Fruit fly (Drosophila melanogaster) whole organism, prepupa: ENCODE data around the gene Scgbeta.

Experiments used
- CG10631 ChIP-seq: fragments of 200-800 bp; sonication (Bioruptor generic); optimal IDR thresholded peaks from 2 replicates; lab custom pipeline; 2016; ENCODE audit warnings: missing biosample characterization, missing genetic modification characterization
- CG11294 ChIP-seq: fragments of 200-800 bp; sonication (Bioruptor generic); IDR thresholded peaks from 2 replicates; pipeline ENCODE4 v1.3.6; 2022; ENCODE audit warnings: missing biosample characterization, missing genetic modification characterization
- CG11762 ChIP-seq: fragments of 200-800 bp; sonication (Bioruptor generic); optimal IDR thresholded peaks from 3 replicates; lab custom pipeline; 2016; ENCODE audit warnings: missing biosample characterization, missing genetic modification characterization; ENCODE audit not compliant: insufficient read depth
- CG11902 ChIP-seq: fragments of 200-800 bp; sonication (Bioruptor generic); optimal IDR thresholded peaks from 3 replicates; lab custom pipeline; 2016; ENCODE audit warnings: missing biosample characterization, missing genetic modification characterization
- CG15336 ChIP-seq: fragments of 200-800 bp; sonication (Bioruptor generic); IDR thresholded peaks from 2 replicates; pipeline ENCODE4 v1.3.6; 2022; ENCODE audit warnings: missing biosample characterization, missing genetic modification characterization
- CG1621 ChIP-seq: fragments of 200-800 bp; sonication (Bioruptor generic); optimal IDR thresholded peaks from 3 replicates; lab custom pipeline; 2018; ENCODE audit warnings: missing biosample characterization, mild to moderate bottlenecking, missing genetic modification characterization
- CG3032 ChIP-seq: fragments of 200-800 bp; optimal IDR thresholded peaks from 2 replicates; lab custom pipeline; 2019; ENCODE audit warnings: missing biosample characterization, mild to moderate bottlenecking, missing genetic modification characterization, moderate library complexity
- CG31627 ChIP-seq: fragments of 200-800 bp; sonication (Bioruptor generic); optimal IDR thresholded peaks from 3 replicates; lab custom pipeline; 2016; ENCODE audit warnings: missing biosample characterization, missing genetic modification characterization
- CG32006 ChIP-seq: fragments of 200-800 bp; sonication (Bioruptor generic); optimal IDR thresholded peaks from 3 replicates; lab custom pipeline; 2017; ENCODE audit warnings: missing biosample characterization, mild to moderate bottlenecking, missing genetic modification characterization
- CG3919 ChIP-seq: fragments of 200-800 bp; sonication (Bioruptor generic); optimal IDR thresholded peaks from 3 replicates; lab custom pipeline; 2016; ENCODE audit warnings: missing biosample characterization, missing genetic modification characterization
- CG4318 ChIP-seq: fragments of 200-800 bp; sonication (Bioruptor generic); optimal IDR thresholded peaks from 3 replicates; lab custom pipeline; 2017; ENCODE audit warnings: missing biosample characterization, mild to moderate bottlenecking, missing genetic modification characterization
- CG6163 ChIP-seq: fragments of 200-800 bp; sonication (Bioruptor generic); IDR thresholded peaks from 3 replicates; pipeline ENCODE4 v1.3.6; 2022; ENCODE audit warnings: missing biosample characterization, missing genetic modification characterization
- CG6276 ChIP-seq: fragments of 200-800 bp; sonication (Bioruptor generic); optimal IDR thresholded peaks from 2 replicates; lab custom pipeline; 2017; ENCODE audit warnings: missing biosample characterization, mild to moderate bottlenecking, missing genetic modification characterization
- CG6854 ChIP-seq: fragments of 200-800 bp; sonication (Bioruptor generic); optimal IDR thresholded peaks from 2 replicates; lab custom pipeline; 2017; ENCODE audit warnings: missing biosample characterization, mild to moderate bottlenecking, missing genetic modification characterization
- CG8119 ChIP-seq: fragments of 200-800 bp; sonication (Bioruptor generic); IDR thresholded peaks from 3 replicates; pipeline ENCODE4 v1.3.6; 2022; ENCODE audit warnings: missing biosample characterization, missing genetic modification characterization
- CG8319 ChIP-seq: fragments of 200-800 bp; sonication (Bioruptor generic); optimal IDR thresholded peaks from 3 replicates; lab custom pipeline; 2016; ENCODE audit warnings: missing biosample characterization, missing genetic modification characterization
- CG8632 ChIP-seq: fragments of 200-800 bp; sonication (Bioruptor generic); optimal IDR thresholded peaks from 3 replicates; lab custom pipeline; 2016; ENCODE audit warnings: missing biosample characterization, missing genetic modification characterization
- Eip75B ChIP-seq: fragments of 200-800 bp; sonication (Bioruptor generic); optimal IDR thresholded peaks from 3 replicates; lab custom pipeline; 2016; ENCODE audit warnings: missing biosample characterization, missing genetic modification characterization
- Eip78C ChIP-seq: fragments of 200-800 bp; sonication (Bioruptor generic); peaks from one replicate; lab custom pipeline; 2016; ENCODE audit warnings: missing biosample characterization, missing genetic modification characterization
- Ets96B ChIP-seq: fragments of 200-800 bp; optimal IDR thresholded peaks from 2 replicates; lab custom pipeline; 2019; ENCODE audit warnings: missing biosample characterization, mild to moderate bottlenecking, missing genetic modification characterization, moderate library complexity
- Gug ChIP-seq: fragments of 200-800 bp; sonication (Bioruptor generic); IDR thresholded peaks from 2 replicates; pipeline ENCODE4 v1.3.6; 2022; ENCODE audit warnings: missing biosample characterization, missing genetic modification characterization
- Hr38 ChIP-seq: sonication (Bioruptor generic); optimal IDR thresholded peaks from 2 replicates; lab custom pipeline; 2016; ENCODE audit warnings: missing biosample characterization, missing genetic modification characterization
- Hr39 ChIP-seq: fragments of 200-800 bp; sonication (Bioruptor generic); optimal IDR thresholded peaks from 2 replicates; lab custom pipeline; 2016; ENCODE audit warnings: missing biosample characterization, missing genetic modification characterization
- OdsH ChIP-seq: fragments of 200-800 bp; sonication (Bioruptor generic); optimal IDR thresholded peaks from 3 replicates; lab custom pipeline; 2016; ENCODE audit warnings: missing biosample characterization, missing genetic modification characterization
- Smox ChIP-seq: fragments of 200-800 bp; sonication (Bioruptor generic); optimal IDR thresholded peaks from 3 replicates; lab custom pipeline; 2016; ENCODE audit warnings: missing biosample characterization, missing genetic modification characterization
- Sox15 ChIP-seq: fragments of 200-800 bp; sonication (Bioruptor generic); optimal IDR thresholded peaks from 3 replicates; lab custom pipeline; 2016; ENCODE audit warnings: missing biosample characterization, missing genetic modification characterization
- acj6 ChIP-seq: fragments of 200-800 bp; sonication (Bioruptor generic); optimal IDR thresholded peaks from 3 replicates; lab custom pipeline; 2016; ENCODE audit warnings: missing biosample characterization, missing genetic modification characterization
- dac ChIP-seq: fragments of 200-800 bp; sonication (Bioruptor generic); optimal IDR thresholded peaks from 2 replicates; lab custom pipeline; 2017; ENCODE audit warnings: missing biosample characterization, mild to moderate bottlenecking, missing genetic modification characterization
- dsx ChIP-seq: fragments of 200-800 bp; optimal IDR thresholded peaks from 3 replicates; lab custom pipeline; 2019; ENCODE audit warnings: missing biosample characterization, mild to moderate bottlenecking, missing genetic modification characterization, moderate library complexity; ENCODE audit not compliant: poor library complexity, severe bottlenecking
- eg ChIP-seq: fragments of 200-800 bp; sonication (Bioruptor generic); IDR thresholded peaks from 3 replicates; pipeline ENCODE4 v1.3.6; 2022; ENCODE audit warnings: missing biosample characterization, missing genetic modification characterization
- esn ChIP-seq: fragments of 200-800 bp; sonication (Bioruptor generic); optimal IDR thresholded peaks from 2 replicates; lab custom pipeline; 2016; ENCODE audit warnings: missing biosample characterization, mild to moderate bottlenecking, missing genetic modification characterization, moderate library complexity
- fd59A ChIP-seq: fragments of 200-800 bp; sonication (Bioruptor generic); optimal IDR thresholded peaks from 2 replicates; lab custom pipeline; 2017; ENCODE audit warnings: missing biosample characterization, mild to moderate bottlenecking, missing genetic modification characterization, missing genetic modification reagents
- fkh ChIP-seq: fragments of 200-800 bp; sonication (Bioruptor generic); optimal IDR thresholded peaks from 3 replicates; lab custom pipeline; 2017; ENCODE audit warnings: missing biosample characterization, mild to moderate bottlenecking, missing genetic modification characterization, moderate library complexity
- lz ChIP-seq: fragments of 200-800 bp; sonication (Bioruptor generic); optimal IDR thresholded peaks from 3 replicates; lab custom pipeline; 2016; ENCODE audit warnings: missing biosample characterization, missing genetic modification characterization
- net ChIP-seq: fragments of 200-800 bp; sonication (Bioruptor generic); optimal IDR thresholded peaks from 3 replicates; lab custom pipeline; 2016; ENCODE audit warnings: missing biosample characterization, missing genetic modification characterization
- salr ChIP-seq, 2 experiments: fragments of 200-800 bp; sonication (Bioruptor generic); optimal IDR thresholded peaks; 3 replicates each; lab custom pipeline; 2016 to 2018; ENCODE audit warnings: missing biosample characterization in 2 of 2, missing genetic modification characterization in 2 of 2, mild to moderate bottlenecking in 1 of 2
- spab ChIP-seq: fragments of 200-800 bp; sonication (Bioruptor generic); optimal IDR thresholded peaks from 2 replicates; lab custom pipeline; 2017; ENCODE audit warnings: missing biosample characterization, mild to moderate bottlenecking, missing genetic modification characterization, missing genetic modification reagents
- svp ChIP-seq: fragments of 200-800 bp; sonication (Bioruptor generic); peaks from one replicate; lab custom pipeline; 2016; ENCODE audit warnings: missing biosample characterization, missing genetic modification characterization

The Scgbeta gene

dm6 chr3R:12451888-12452514 lies 29.8 kb upstream of the Scgbeta start, which contains the start of gene CG5509:
Gene CG5509, plus strand, starts transcription at chr3R:12452464.
- TF ChIP-seq salr (GFP tag; optimal IDR thresholded peaks at IDR 0.05; lab: Kevin White, UChicago), result no peak
- TF ChIP-seq Eip75B (GFP tag; lab: Kevin White, UChicago), result no peak
- no peak for TF ChIP-seq Sox15 (GFP tag; lab: Kevin White, UChicago)
- no peak for TF ChIP-seq Gug (GFP tag; lab: Robert Waterston, UW)
- no peak for TF ChIP-seq CG31627 (GFP tag; lab: Kevin White, UChicago)
- TF ChIP-seq CG1621 (tag; lab: Kevin White, UChicago), result no peak
- no peak for TF ChIP-seq esn (GFP tag; lab: Kevin White, UChicago)
- TF ChIP-seq spab, result no peak
- no peak for TF ChIP-seq Smox (GFP tag; lab: Kevin White, UChicago)
- TF ChIP-seq fd59A (GFP tag; lab: Kevin White, UChicago), result no peak
- TF ChIP-seq CG15336 (GFP tag; lab: Robert Waterston, UW), result peak; percentile 29; the same call in 1 of the 2 replicates
- TF ChIP-seq CG4318 (GFP tag; lab: Kevin White, UChicago), result no peak
- peak; percentile 28 for TF ChIP-seq dsx
- no peak for TF ChIP-seq Hr39
- no peak for TF ChIP-seq dac
- peak; percentile 22 for TF ChIP-seq Eip78C
- TF ChIP-seq CG6854 (GFP tag; lab: Kevin White, UChicago), result no peak
- peak; percentile 52; the same call in 2 of the 3 replicates for TF ChIP-seq eg (GFP tag; lab: Robert Waterston, UW)
- TF ChIP-seq CG8119 (GFP tag; lab: Robert Waterston, UW), result no peak
- TF ChIP-seq CG8319, result no peak
- no peak for TF ChIP-seq CG6163 (GFP tag; lab: Robert Waterston, UW)
- TF ChIP-seq CG10631 (GFP tag; lab: Kevin White, UChicago), result no peak
- no peak for TF ChIP-seq CG6276 (GFP tag; lab: Kevin White, UChicago)
- TF ChIP-seq CG32006 (GFP tag; lab: Kevin White, UChicago), result no peak
- TF ChIP-seq fkh (GFP tag; lab: Kevin White, UChicago), result no peak

dm6 chr3R:12451376-12451775 lies 29.1 kb upstream of the Scgbeta start:
- TF ChIP-seq CG6163 (GFP tag; lab: Robert Waterston, UW) (peak; percentile 70), esn (GFP tag; lab: Kevin White, UChicago) (peak; percentile 3), dsx (no peak), Ets96B (tag; lab: Kevin White, UChicago) (peak; percentile 7), CG8319 (peak; percentile 14), CG11294 (GFP tag; lab: Robert Waterston, UW) (peak; percentile 50; the same call in 1 of the 2 replicates), CG8119 (GFP tag; lab: Robert Waterston, UW) (peak; percentile 53; the same call in 2 of the 3 replicates), acj6 (no peak), Hr38 (GFP tag; lab: Kevin White, UChicago) (no peak), svp (GFP tag; lab: Kevin White, UChicago) (peak; percentile 51), CG8632 (GFP tag; lab: Kevin White, UChicago) (peak; percentile 29), fkh (GFP tag; lab: Kevin White, UChicago) (no peak), lz (GFP tag; lab: Kevin White, UChicago) (no peak), Eip78C (peak; percentile 76), eg (GFP tag; lab: Robert Waterston, UW) (peak; percentile 65; the same call in 1 of the 3 replicates), salr (GFP tag; optimal IDR thresholded peaks at IDR 0.05; lab: Kevin White, UChicago) (no peak), CG32006 (GFP tag; lab: Kevin White, UChicago) (peak; percentile 58), spab (peak; percentile 17), CG3919 (peak; percentile 30), CG31627 (GFP tag; lab: Kevin White, UChicago) (peak; percentile 5), OdsH (GFP tag; lab: Kevin White, UChicago) (peak; percentile 53), CG11762 (peak; percentile 6), net (GFP tag; lab: Kevin White, UChicago) (peak; percentile 30), CG11902 (GFP tag; lab: Kevin White, UChicago) (peak; percentile 24), CG15336 (GFP tag; lab: Robert Waterston, UW) (peak; percentile 71), CG3032 (tag; lab: Kevin White, UChicago) (peak; percentile 23), Gug (GFP tag; lab: Robert Waterston, UW) (peak; percentile 32; the same call in 1 of the 2 replicates), Sox15 (GFP tag; lab: Kevin White, UChicago) (no peak)
